Worm (Caenorhabditis elegans): ENCODE data around the gene F45D3.3.

ce11 chrV:12513900-12514299 is 36.3 kb downstream of the F45D3.3 start:
- TF ChIP-seq nhr-11 (tag; optimal IDR thresholded peaks at IDR 0.05) = no peak
- no peak for TF ChIP-seq nhr-237 (tag; optimal IDR thresholded peaks at IDR 0.05)
- no peak for TF ChIP-seq mdl-1 (tag; optimal IDR thresholded peaks at IDR 0.05)
- TF ChIP-seq mep-1 (tag; optimal IDR thresholded peaks at IDR 0.05) = no peak
- no peak for TF ChIP-seq lin-39 (tag; optimal IDR thresholded peaks at IDR 0.05)
- no peak for TF ChIP-seq nhr-77 (tag; optimal IDR thresholded peaks at IDR 0.05)
- TF ChIP-seq swsn-7 (tag; optimal IDR thresholded peaks at IDR 0.05) = no peak
- TF ChIP-seq dpl-1 (GFP tag; optimal IDR thresholded peaks at IDR 0.05) = no peak
- no peak for TF ChIP-seq tbx-2 (tag; optimal IDR thresholded peaks at IDR 0.05)
- TF ChIP-seq ces-1 (GFP tag; optimal IDR thresholded peaks at IDR 0.05) = no peak
- no peak for TF ChIP-seq grh-1 (GFP tag; IDR thresholded peaks at IDR 0.05)

Measured in whole organism, L1 larva.